Fruit fly (Drosophila melanogaster) S2 (cell line): ENCODE data around the gene CG13609.

Experiments
- CG8478 ChIP-seq: fragments of >200 bp; optimal IDR thresholded peaks from 2 replicates; lab custom pipeline; 2018
- CTCF ChIP-seq, 2 experiments: fragments of >200 bp; optimal IDR thresholded peaks; 2 replicates each; lab custom pipeline; 2018

dm6 chr3R:24268293-24268692 is 41.5 kb downstream of the CG13609 start:
- TF ChIP-seq CG8478 (no peak), CTCF (optimal IDR thresholded peaks at IDR 0.05; lab: Kevin White, UChicago) (no peak)
